Worm (Caenorhabditis elegans): ENCODE data around the gene R10E4.6.

Gene R10E4.6

DNA sequence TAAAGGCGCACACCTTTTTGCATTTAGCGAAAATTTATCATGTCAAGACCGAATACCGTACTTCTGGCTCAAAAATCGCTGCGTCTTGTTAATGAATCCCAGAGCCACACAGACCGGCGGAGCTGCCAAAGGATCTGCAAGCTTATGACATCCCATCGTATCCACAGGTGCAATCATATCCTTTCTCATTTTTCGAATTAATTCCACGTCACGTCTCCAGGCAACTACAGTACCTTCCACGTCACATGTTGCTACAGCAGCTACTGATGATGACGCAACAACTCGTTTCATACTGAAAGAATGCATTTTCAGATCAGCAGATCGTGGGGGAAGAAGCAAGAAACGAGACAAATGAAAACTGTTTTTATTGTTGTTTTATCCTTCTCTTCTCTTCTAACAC lies at the start of gene R10E4.6:
Gene R10E4.6 (plus strand): TSS at position 301 of the 400 bp plus-strand sequence.
- TF ChIP-seq swsn-7 (tag; optimal IDR thresholded peaks at IDR 0.05) (no peak), ama-1 (optimal IDR thresholded peaks at IDR 0.05) (no peak), zag-1 (tag; optimal IDR thresholded peaks at IDR 0.05) (no peak), unc-62 (GFP tag; optimal IDR thresholded peaks at IDR 0.05) (no peak), tlp-1 (tag; optimal IDR thresholded peaks at IDR 0.05) (no peak), ceh-82 (tag; optimal IDR thresholded peaks at IDR 0.05) (no peak), pax-3 (tag; optimal IDR thresholded peaks at IDR 0.05) (no peak)

- peak; percentile 2 for TF ChIP-seq nhr-85 (tag)
- no peak for TF ChIP-seq mab-9 (GFP tag; IDR thresholded peaks at IDR 0.05)
- no peak for TF ChIP-seq efl-1 (optimal IDR thresholded peaks at IDR 0.05)
- TF ChIP-seq efl-1 (GFP tag; optimal IDR thresholded peaks at IDR 0.05 in 1 of 2): peak in 1 of 2 experiments; percentile 31
- TF ChIP-seq irx-1 (tag; optimal IDR thresholded peaks at IDR 0.05): no peak
- no peak for TF ChIP-seq unc-98 (GFP tag; IDR thresholded peaks at IDR 0.05)
Observed at ce11 chrIII:4243461-4243860, 49.7 kb upstream of the R10E4.6 start, which contains the start of gene mrpl-21. Gene mrpl-21, minus strand, starts transcription at chrIII:4243561.

- TF ChIP-seq lsy-2 (tag; optimal IDR thresholded peaks at IDR 0.05): no peak
- no peak for TF ChIP-seq F16B12.6 (tag; optimal IDR thresholded peaks at IDR 0.05)
- no peak for TF ChIP-seq ceh-63 (GFP tag; optimal IDR thresholded peaks at IDR 0.05)
Observed at ce11 chrIII:4244285-4244684, 48.9 kb upstream of the R10E4.6 start, which contains the start of gene zhit-2. Gene zhit-2, minus strand, starts transcription at chrIII:4244385.

DNA sequence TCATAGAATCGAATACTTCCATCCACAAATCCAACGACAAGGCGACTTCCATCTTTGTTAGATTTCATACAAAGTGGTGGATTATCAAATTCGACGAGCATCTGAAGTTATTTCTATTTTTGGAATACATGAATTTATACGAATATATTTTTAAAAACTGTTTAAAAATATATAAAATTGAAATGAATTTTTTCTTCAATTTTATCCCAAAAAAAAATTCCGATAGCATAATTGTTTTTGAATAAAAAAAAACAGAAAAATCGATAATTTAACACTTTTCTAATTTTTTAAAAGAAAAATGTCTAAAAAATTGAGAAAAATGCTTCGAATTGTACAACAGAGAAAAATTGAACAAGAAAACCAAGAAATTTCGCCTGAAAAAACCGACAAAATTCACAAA lies 45.6 kb upstream of the R10E4.6 start, which contains the start of gene Y44F5A.1:
Gene Y44F5A.1 (minus strand): TSS at position 101 of the 400 bp plus-strand sequence.
- TF ChIP-seq nhr-20 (tag; optimal IDR thresholded peaks at IDR 0.05): no peak
- TF ChIP-seq dpl-1 (GFP tag; optimal IDR thresholded peaks at IDR 0.05): no peak
- no peak for TF ChIP-seq efl-3 (GFP tag; optimal IDR thresholded peaks at IDR 0.05)
- TF ChIP-seq pag-3 (tag; optimal IDR thresholded peaks at IDR 0.05; ENCODE audit: borderline replicate concordance, insufficient read depth): no peak
- no peak for TF ChIP-seq ceh-82 (tag; optimal IDR thresholded peaks at IDR 0.05)
- no peak for TF ChIP-seq aha-1 (tag; optimal IDR thresholded peaks at IDR 0.05)
- no peak for TF ChIP-seq xbp-1 (tag; optimal IDR thresholded peaks at IDR 0.05)
- no peak for TF ChIP-seq jun-1 (tag; optimal IDR thresholded peaks at IDR 0.05)
- TF ChIP-seq ceh-8 (GFP tag; optimal IDR thresholded peaks at IDR 0.05): no peak
- TF ChIP-seq zag-1 (tag; optimal IDR thresholded peaks at IDR 0.05): no peak
- TF ChIP-seq snpc-4 (tag; optimal IDR thresholded peaks at IDR 0.05): no peak
- TF ChIP-seq nhr-12 (tag; optimal IDR thresholded peaks at IDR 0.05): no peak
- no peak for TF ChIP-seq grh-1 (GFP tag; IDR thresholded peaks at IDR 0.05)
- no peak for TF ChIP-seq isw-1 (GFP tag; IDR thresholded peaks at IDR 0.05)

DNA sequence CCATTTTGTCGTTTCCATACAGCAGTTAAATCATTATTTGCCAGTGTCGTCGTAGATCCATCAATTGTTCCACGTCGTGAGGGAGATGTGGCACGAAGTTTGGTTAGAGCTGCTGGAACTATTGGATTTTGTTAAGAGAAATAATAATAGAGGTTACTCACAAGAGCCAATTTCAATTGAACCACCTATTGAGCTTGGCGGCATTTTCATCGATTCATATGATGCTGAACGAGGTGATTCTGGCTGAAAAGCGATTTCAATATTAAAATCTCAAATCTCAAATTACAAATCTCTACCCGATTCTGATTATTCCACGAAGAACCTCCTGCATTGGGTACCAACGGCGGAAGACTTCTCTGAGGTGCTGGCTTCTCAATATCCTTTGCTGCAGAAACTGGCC lies 35.3 kb upstream of the R10E4.6 start:
- TF ChIP-seq rnt-1 (tag; optimal IDR thresholded peaks at IDR 0.05) (no peak), vab-15 (tag; optimal IDR thresholded peaks at IDR 0.05) (no peak), unc-98 (GFP tag; IDR thresholded peaks at IDR 0.05) (no peak), ama-1 (optimal IDR thresholded peaks at IDR 0.05) (no peak), aha-1 (tag; optimal IDR thresholded peaks at IDR 0.05) (no peak), mef-2 (tag; optimal IDR thresholded peaks at IDR 0.05) (no peak), lin-35 (GFP tag; optimal IDR thresholded peaks at IDR 0.05) (no peak), tlp-1 (tag; optimal IDR thresholded peaks at IDR 0.05) (no peak), fkh-10 (GFP tag; optimal IDR thresholded peaks at IDR 0.05) (no peak), ceh-88 (GFP tag; IDR thresholded peaks at IDR 0.05) (no peak), nhr-76 (tag; optimal IDR thresholded peaks at IDR 0.05) (no peak), unc-30 (tag; optimal IDR thresholded peaks at IDR 0.05) (no peak), efl-3 (GFP tag; optimal IDR thresholded peaks at IDR 0.05) (no peak), ces-1 (GFP tag; optimal IDR thresholded peaks at IDR 0.05) (no peak)
